Fruit fly (Drosophila melanogaster) whole organism, embryonic: ENCODE data around the gene CG32280.

Experiments used
- Adf1 ChIP-seq: fragments of 200-800 bp; sonication (Bioruptor generic); IDR thresholded peaks from 2 replicates; pipeline ENCODE4 v1.3.6; 2022; ENCODE audit warnings: missing biosample characterization, missing genetic modification characterization
- Bdp1 ChIP-seq: fragments of 200-800 bp; sonication (Bioruptor generic); optimal IDR thresholded peaks from 3 replicates; lab custom pipeline; 2016; ENCODE audit warnings: missing biosample characterization, missing genetic modification characterization
- Blimp-1 ChIP-seq: fragments of 200-800 bp; sonication (Bioruptor generic); optimal IDR thresholded peaks from 3 replicates; lab custom pipeline; 2018; ENCODE audit warnings: missing biosample characterization, missing genetic modification characterization, mild to moderate bottlenecking, moderate library complexity, missing genetic modification reagents
- CG10274 ChIP-seq: fragments of 200-800 bp; sonication (Bioruptor generic); optimal IDR thresholded peaks from 3 replicates; lab custom pipeline; 2017; ENCODE audit warnings: missing biosample characterization, mild to moderate bottlenecking, missing genetic modification characterization
- CG1233 ChIP-seq: fragments of 200-800 bp; sonication (Bioruptor generic); optimal IDR thresholded peaks from 4 replicates; lab custom pipeline; 2018; ENCODE audit warnings: missing biosample characterization, mild to moderate bottlenecking, missing genetic modification characterization
- CG12769 ChIP-seq: fragments of 200-800 bp; sonication (Bioruptor generic); optimal IDR thresholded peaks from 2 replicates; lab custom pipeline; 2019; ENCODE audit warnings: missing biosample characterization, mild to moderate bottlenecking, missing genetic modification characterization, moderate library complexity
- CG1603 ChIP-seq: fragments of 200-800 bp; sonication (Bioruptor generic); optimal IDR thresholded peaks from 2 replicates; lab custom pipeline; 2019; ENCODE audit warnings: missing biosample characterization, mild to moderate bottlenecking, missing genetic modification characterization, moderate library complexity
- CG18599 ChIP-seq: fragments of 200-800 bp; sonication (Bioruptor generic); optimal IDR thresholded peaks from 3 replicates; lab custom pipeline; 2017; ENCODE audit warnings: missing biosample characterization, missing genetic modification characterization, mild to moderate bottlenecking, moderate library complexity, missing genetic modification reagents
- CG3847 ChIP-seq: fragments of 200-800 bp; sonication (Bioruptor generic); IDR thresholded peaks from 2 replicates; pipeline ENCODE4 v1.3.6; 2022; ENCODE audit warnings: missing biosample characterization, missing genetic modification characterization
- CG4328 ChIP-seq: fragments of 200-800 bp; sonication (Bioruptor generic); optimal IDR thresholded peaks from 3 replicates; lab custom pipeline; 2017; ENCODE audit warnings: missing biosample characterization, missing genetic modification reagents, missing genetic modification characterization
- CG6654 ChIP-seq: fragments of 200-800 bp; sonication (Bioruptor generic); optimal IDR thresholded peaks from 2 replicates; lab custom pipeline; 2017; ENCODE audit warnings: missing biosample characterization, mild to moderate bottlenecking, missing genetic modification characterization
- CG6813 ChIP-seq: fragments of 200-800 bp; sonication (Bioruptor generic); optimal IDR thresholded peaks from 2 replicates; lab custom pipeline; 2017; ENCODE audit warnings: missing biosample characterization, missing genetic modification characterization, mild to moderate bottlenecking, moderate library complexity, missing genetic modification reagents
- CG7928 ChIP-seq: fragments of 200-800 bp; sonication (Bioruptor generic); optimal IDR thresholded peaks from 2 replicates; lab custom pipeline; 2017; ENCODE audit warnings: missing biosample characterization, mild to moderate bottlenecking, missing genetic modification characterization
- CG8281 ChIP-seq: fragments of 200-800 bp; sonication (Bioruptor generic); optimal IDR thresholded peaks from 2 replicates; lab custom pipeline; 2018; ENCODE audit warnings: missing biosample characterization, mild to moderate bottlenecking, missing genetic modification characterization, moderate library complexity
- CG9797 ChIP-seq: fragments of 200-800 bp; sonication (Bioruptor generic); optimal IDR thresholded peaks from 3 replicates; lab custom pipeline; 2018; ENCODE audit warnings: missing biosample characterization, mild to moderate bottlenecking, missing genetic modification characterization
- CG9817 ChIP-seq: fragments of 200-800 bp; sonication (Bioruptor generic); optimal IDR thresholded peaks from 2 replicates; lab custom pipeline; 2018; ENCODE audit warnings: missing biosample characterization, mild to moderate bottlenecking, missing genetic modification characterization, moderate library complexity
- D19A ChIP-seq: fragments of 200-800 bp; optimal IDR thresholded peaks from 3 replicates; lab custom pipeline; 2019; ENCODE audit warnings: missing biosample characterization, mild to moderate bottlenecking, missing genetic modification characterization, moderate library complexity
- Deaf1 ChIP-seq: fragments of 200-800 bp; optimal IDR thresholded peaks from 3 replicates; lab custom pipeline; 2019; ENCODE audit warnings: missing biosample characterization, mild to moderate bottlenecking, missing genetic modification characterization, moderate library complexity
- Dref ChIP-seq: fragments of 200-800 bp; sonication (Bioruptor generic); IDR thresholded peaks from 2 replicates; pipeline ENCODE4 v1.3.6; 2022; ENCODE audit warnings: missing biosample characterization, missing genetic modification characterization
- Fer1 ChIP-seq: fragments of 200-800 bp; sonication (Bioruptor generic); optimal IDR thresholded peaks from 2 replicates; lab custom pipeline; 2017; ENCODE audit warnings: missing biosample characterization, mild to moderate bottlenecking, missing genetic modification characterization
- Mrtf ChIP-seq: fragments of 200-800 bp; sonication (Bioruptor generic); IDR thresholded peaks from 3 replicates; pipeline ENCODE4 v1.3.6; 2022; ENCODE audit warnings: missing biosample characterization, missing genetic modification characterization
- Myb ChIP-seq: fragments of 200-800 bp; sonication (Bioruptor generic); optimal IDR thresholded peaks from 2 replicates; lab custom pipeline; 2016; ENCODE audit warnings: missing biosample characterization, missing genetic modification characterization
- NFAT ChIP-seq: fragments of 200-800 bp; sonication (Bioruptor generic); IDR thresholded peaks from 2 replicates; pipeline ENCODE4 v1.3.6; 2022; ENCODE audit warnings: missing biosample characterization, missing genetic modification characterization
- Oaz ChIP-seq: fragments of 200-800 bp; sonication (Bioruptor generic); IDR thresholded peaks from 2 replicates; pipeline ENCODE4 v1.3.6; 2022; ENCODE audit warnings: missing biosample characterization, missing genetic modification characterization
- Opbp ChIP-seq: fragments of 200-800 bp; sonication (Bioruptor generic); IDR thresholded peaks from 3 replicates; pipeline ENCODE4 v1.3.6; 2022; ENCODE audit warnings: missing biosample characterization, missing genetic modification characterization; ENCODE audit not compliant: partially characterized antibody
- Rx ChIP-seq: fragments of 200-800 bp; sonication (Bioruptor generic); IDR thresholded peaks from 2 replicates; pipeline ENCODE4 v1.3.6; 2022; ENCODE audit warnings: missing biosample characterization, missing genetic modification characterization
- Sox100B ChIP-seq: fragments of 200-800 bp; sonication (Bioruptor generic); optimal IDR thresholded peaks from 3 replicates; lab custom pipeline; 2018; ENCODE audit warnings: missing biosample characterization, mild to moderate bottlenecking, missing genetic modification characterization
- Vsx1 ChIP-seq: fragments of 200-800 bp; sonication (Bioruptor generic); optimal IDR thresholded peaks from 2 replicates; lab custom pipeline; 2017; ENCODE audit warnings: missing biosample characterization, mild to moderate bottlenecking, missing genetic modification characterization, missing genetic modification reagents
- ara ChIP-seq: fragments of 200-800 bp; sonication (Bioruptor generic); IDR thresholded peaks from 2 replicates; pipeline ENCODE4 v1.3.6; 2022; ENCODE audit warnings: missing biosample characterization, missing genetic modification characterization
- ase ChIP-seq: fragments of 200-800 bp; sonication (Bioruptor generic); IDR thresholded peaks from 3 replicates; pipeline ENCODE4 v1.3.6; 2022; ENCODE audit warnings: missing biosample characterization, missing genetic modification characterization
- cato ChIP-seq: fragments of 200-800 bp; sonication (Bioruptor generic); optimal IDR thresholded peaks from 2 replicates; lab custom pipeline; 2016; ENCODE audit warnings: missing biosample characterization, missing genetic modification characterization, borderline replicate concordance
- chif ChIP-seq, 2 experiments: fragments of 200-800 bp; sonication (Bioruptor generic); optimal IDR thresholded peaks; 3 replicates each; lab custom pipeline; 2016; ENCODE audit warnings: missing biosample characterization in 2 of 2, missing genetic modification characterization in 2 of 2
- ci ChIP-seq: fragments of 200-800 bp; sonication (Bioruptor generic); IDR thresholded peaks from 3 replicates; pipeline ENCODE4 v1.3.6; 2022; ENCODE audit warnings: missing biosample characterization, missing genetic modification characterization
- croc ChIP-seq: fragments of 200-800 bp; sonication (Bioruptor generic); conservative IDR thresholded peaks from 3 replicates; pipeline ENCODE4 v1.3.6; 2022; ENCODE audit warnings: missing biosample characterization, missing genetic modification characterization
- crp ChIP-seq, 2 experiments: fragments of 200-800 bp; sonication (Bioruptor generic); optimal IDR thresholded peaks; 2 replicates in 1 of 2; 3 replicates in 1 of 2; lab custom pipeline; 2017; ENCODE audit warnings: missing biosample characterization in 2 of 2, missing genetic modification characterization in 2 of 2, mild to moderate bottlenecking in 1 of 2, moderate library complexity in 1 of 2
- ewg ChIP-seq: fragments of 200-800 bp; sonication (Bioruptor generic); optimal IDR thresholded peaks from 3 replicates; lab custom pipeline; 2017; ENCODE audit warnings: mild to moderate bottlenecking, missing biosample characterization, missing genetic modification reagents, missing genetic modification characterization
- ham ChIP-seq: fragments of 200-800 bp; sonication (Bioruptor generic); IDR thresholded peaks from 2 replicates; pipeline ENCODE4 v1.3.6; 2022; ENCODE audit warnings: missing biosample characterization, missing genetic modification characterization
- kni ChIP-seq: fragments of 200-800 bp; sonication (Bioruptor generic); optimal IDR thresholded peaks from 3 replicates; lab custom pipeline; 2017; ENCODE audit warnings: mild to moderate bottlenecking, missing biosample characterization, missing genetic modification reagents, missing genetic modification characterization
- lbe ChIP-seq: fragments of 200-800 bp; sonication (Bioruptor generic); optimal IDR thresholded peaks from 2 replicates; lab custom pipeline; 2016; ENCODE audit warnings: missing biosample characterization, mild to moderate bottlenecking, missing genetic modification characterization
- lov ChIP-seq, 2 experiments: fragments of 200-800 bp in 1 of 2; fragments of >200 bp in 1 of 2; sonication (Bioruptor generic) in 1 of 2; IDR thresholded peaks in 1 of 2; optimal IDR thresholded peaks in 1 of 2; 2 replicates in 1 of 2; 3 replicates in 1 of 2; pipeline versions ENCODE4 v1.3.6 to Lab custom; 2017 to 2022; ENCODE audit warnings: missing biosample characterization in 1 of 2, missing genetic modification characterization in 1 of 2
- nau ChIP-seq: fragments of 200-800 bp; sonication (Bioruptor generic); optimal IDR thresholded peaks from 3 replicates; lab custom pipeline; 2017; ENCODE audit warnings: missing biosample characterization, mild to moderate bottlenecking, missing genetic modification characterization, missing genetic modification reagents
- odd ChIP-seq: fragments of 200-800 bp; sonication (Bioruptor generic); optimal IDR thresholded peaks from 2 replicates; lab custom pipeline; 2017; ENCODE audit warnings: missing biosample characterization, mild to moderate bottlenecking, missing genetic modification characterization
- otp ChIP-seq: fragments of 200-800 bp; sonication (Bioruptor generic); IDR thresholded peaks from 3 replicates; pipeline ENCODE4, ENCODE4 v1.3.6; 2022; ENCODE audit warnings: missing biosample characterization, missing genetic modification characterization
- sens-2 ChIP-seq: fragments of 200-800 bp; sonication (Bioruptor generic); IDR thresholded peaks from 2 replicates; pipeline ENCODE4 v1.3.6; 2022; ENCODE audit warnings: missing biosample characterization, missing genetic modification characterization
- sug ChIP-seq: fragments of 200-800 bp; optimal IDR thresholded peaks from 2 replicates; lab custom pipeline; 2019; ENCODE audit warnings: missing biosample characterization, mild to moderate bottlenecking, missing genetic modification characterization, moderate library complexity
- yki ChIP-seq: fragments of >200 bp; optimal IDR thresholded peaks from 3 replicates; lab custom pipeline; 2018

The CG32280 gene

dm6 chr3L:3121769-3122432 is 43.1 kb upstream of the CG32280 start (continued):
- no peak for TF ChIP-seq lov (optimal IDR thresholded peaks at IDR 0.05; lab: Kevin White, UChicago)
- TF ChIP-seq lov (GFP tag; IDR thresholded peaks at IDR 0.05; lab: Robert Waterston, UW), result no peak
- TF ChIP-seq, all 482 proteins: peak for 19

DNA sequence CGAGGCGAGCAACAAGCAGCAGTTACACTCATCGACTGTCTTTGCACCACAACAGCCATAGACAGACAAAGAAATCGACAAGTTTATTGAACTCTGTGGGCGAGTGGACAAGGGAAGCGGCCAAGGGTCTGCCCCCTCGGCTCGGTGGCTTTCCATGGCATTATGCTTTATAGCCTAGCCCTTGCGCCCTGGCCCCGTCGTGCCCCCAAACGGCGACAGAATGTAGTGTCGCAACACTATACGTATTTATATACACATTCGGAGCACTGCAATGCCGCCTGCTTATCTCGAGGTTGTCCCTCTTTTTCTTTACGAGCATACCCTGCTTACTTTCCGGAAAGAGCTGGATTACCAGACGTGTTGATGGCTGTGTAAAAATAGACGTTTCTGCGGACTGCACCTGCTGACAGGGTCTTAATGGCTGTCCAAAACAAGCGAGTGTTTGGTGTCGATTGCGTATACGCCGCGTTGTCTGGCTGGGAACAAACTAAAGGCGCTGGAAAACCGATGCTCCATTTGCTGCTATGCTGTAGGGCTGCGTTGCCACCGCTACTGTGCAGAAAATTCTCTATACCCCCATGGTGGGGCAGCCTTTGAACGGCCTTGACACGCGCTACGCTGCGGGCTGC is 42.2 kb upstream of the CG32280 start:
- no peak for TF ChIP-seq Opbp (GFP tag; lab: Robert Waterston, UW)
- TF ChIP-seq Adf1 (GFP tag; lab: Robert Waterston, UW), result no peak; the same call in 1 of the 2 replicates
- TF ChIP-seq otp (GFP tag; lab: Robert Waterston, UW), result no peak
- TF ChIP-seq Vsx1 (GFP tag; lab: Kevin White, UChicago), result no peak
- no peak for TF ChIP-seq yki
- TF ChIP-seq Fer1 (GFP tag; lab: Kevin White, UChicago), result peak; percentile 14
- TF ChIP-seq CG3847 (GFP tag; lab: Robert Waterston, UW), result no peak
- TF ChIP-seq ci (GFP tag; lab: Robert Waterston, UW), result 0 out of 3 replicates have a peak, but pooled peaks have one; percentile 28
- TF ChIP-seq Deaf1 (tag; lab: Kevin White, UChicago), result peak; percentile 13
- TF ChIP-seq chif (GFP tag; optimal IDR thresholded peaks at IDR 0.05; lab: Kevin White, UChicago), result no peak
- no peak for TF ChIP-seq CG6654
- no peak for TF ChIP-seq crp (GFP tag; optimal IDR thresholded peaks at IDR 0.05; lab: Kevin White, UChicago)
- no peak for TF ChIP-seq CG1233
- no peak for TF ChIP-seq Bdp1 (GFP tag; lab: Kevin White, UChicago)
- no peak for TF ChIP-seq odd (GFP tag; lab: Kevin White, UChicago)
- TF ChIP-seq CG1603 (tag; lab: Kevin White, UChicago), result no peak
- TF ChIP-seq CG4328 (GFP tag; lab: Kevin White, UChicago), result no peak
- TF ChIP-seq ham (GFP tag; lab: Robert Waterston, UW), result no peak
- no peak for TF ChIP-seq nau (GFP tag; lab: Kevin White, UChicago)
- TF ChIP-seq croc (GFP tag; lab: Robert Waterston, UW), result no peak
- TF ChIP-seq ase (GFP tag; lab: Robert Waterston, UW), result no peak
- TF ChIP-seq CG9797 (GFP tag; lab: Kevin White, UChicago), result no peak
- TF ChIP-seq CG10274, result no peak
- TF ChIP-seq Dref (GFP tag; lab: Robert Waterston, UW), result no peak
- TF ChIP-seq CG6813 (GFP tag; lab: Kevin White, UChicago), result no peak
- TF ChIP-seq CG12769 (tag; lab: Kevin White, UChicago), result peak; percentile 57
- TF ChIP-seq NFAT (GFP tag; lab: Robert Waterston, UW), result no peak
- TF ChIP-seq CG9817 (tag; lab: Kevin White, UChicago), result no peak
- no peak for TF ChIP-seq Myb (GFP tag; lab: Kevin White, UChicago)
- no peak for TF ChIP-seq Blimp-1 (GFP tag; lab: Kevin White, UChicago)
- TF ChIP-seq Oaz (GFP tag; lab: Robert Waterston, UW), result no peak
- TF ChIP-seq CG8281 (tag; lab: Kevin White, UChicago), result no peak
- no peak for TF ChIP-seq ewg (GFP tag; lab: Kevin White, UChicago)
- no peak for TF ChIP-seq CG7928 (GFP tag; lab: Kevin White, UChicago)
- TF ChIP-seq Mrtf (GFP tag; lab: Robert Waterston, UW), result no peak
- peak; percentile 18 for TF ChIP-seq CG18599 (GFP tag; lab: Kevin White, UChicago)
- TF ChIP-seq cato (GFP tag; lab: Kevin White, UChicago), result no peak
- TF ChIP-seq D19A, result no peak
- TF ChIP-seq sens-2 (GFP tag; lab: Robert Waterston, UW), result no peak
- TF ChIP-seq Rx, result no peak
- TF ChIP-seq kni (GFP tag; lab: Kevin White, UChicago), result peak; percentile 61
- TF ChIP-seq lbe (GFP tag; lab: Kevin White, UChicago), result no peak
- TF ChIP-seq sug (tag; lab: Kevin White, UChicago), result peak; percentile 73
- 0 out of 2 replicates have a peak, but pooled peaks have one; percentile 8 for TF ChIP-seq ara (GFP tag; lab: Robert Waterston, UW)
- no peak for TF ChIP-seq Sox100B
